Worm (Caenorhabditis elegans) whole organism, L1 larva: ENCODE data around the gene his-48.

ENCODE experiments used
- C04F5.9 ChIP-seq: sonication (generic microtip); optimal IDR thresholded peaks from 2 replicates; lab custom pipeline; 2016; ENCODE audit warnings: missing genetic modification characterization, missing compliant biosample characterization
- F16B12.6 ChIP-seq: fragments of 150-350 bp; optimal IDR thresholded peaks from 2 replicates; lab custom pipeline; 2014; ENCODE audit warnings: missing biosample characterization, missing genetic modification characterization
- Y116A8C.19 ChIP-seq: sonication (generic microtip); optimal IDR thresholded peaks from 2 replicates; lab custom pipeline; 2016; ENCODE audit warnings: missing compliant biosample characterization, missing genetic modification characterization, borderline replicate concordance
- aha-1 ChIP-seq: fragments of 150-350 bp; optimal IDR thresholded peaks from 2 replicates; lab custom pipeline; 2014; ENCODE audit warnings: missing biosample characterization, missing genetic modification characterization
- alr-1 ChIP-seq: fragments of 200-800 bp; sonication (Bioruptor generic); optimal IDR thresholded peaks from 2 replicates; lab custom pipeline; 2018; ENCODE audit warnings: borderline replicate concordance, mild to moderate bottlenecking, missing genetic modification characterization, missing compliant biosample characterization
- ceh-82 ChIP-seq, 3 experiments: fragments of 150-350 bp in 1 of 3; sonication (generic microtip) in 2 of 3; optimal IDR thresholded peaks; 2 replicates each; lab custom pipeline; 2014 to 2017; ENCODE audit warnings: missing biosample characterization in 3 of 3, missing genetic modification characterization in 3 of 3
- ceh-88 ChIP-seq: fragments of 200-800 bp; sonication (Bioruptor generic); IDR thresholded peaks from 2 replicates; pipeline ENCODE4 v1.3.6; 2022; ENCODE audit warnings: missing genetic modification characterization, missing compliant biosample characterization
- ceh-90 ChIP-seq: sonication (generic microtip); optimal IDR thresholded peaks from 2 replicates; lab custom pipeline; 2016; ENCODE audit warnings: missing genetic modification characterization, missing compliant biosample characterization
- ces-1 ChIP-seq: fragments of 150-350 bp; optimal IDR thresholded peaks from 2 replicates; lab custom pipeline; 2014; ENCODE audit warnings: missing biosample characterization, missing genetic modification reagents, missing genetic modification characterization
- dpl-1 ChIP-seq, 3 experiments: fragments of 150-350 bp in 2 of 3; sonication (generic microtip) in 1 of 3; optimal IDR thresholded peaks; 2 replicates each; lab custom pipeline; 2014 to 2017; ENCODE audit warnings: missing biosample characterization in 3 of 3, missing genetic modification characterization in 3 of 3, missing genetic modification reagents in 3 of 3
- efl-1 ChIP-seq, 4 experiments: fragments of 150-350 bp; optimal IDR thresholded peaks in 3 of 4; peaks in 1 of 4; 1 replicate in 1 of 4; 2 replicates in 3 of 4; lab custom pipeline; 2014; ENCODE audit warnings: missing biosample characterization in 2 of 4, missing genetic modification characterization in 2 of 4, missing genetic modification reagents in 2 of 4
- egl-13 ChIP-seq: sonication (generic microtip); optimal IDR thresholded peaks from 2 replicates; lab custom pipeline; 2016; ENCODE audit warnings: missing genotype, missing genetic modification reagents, missing genetic modification characterization, missing compliant biosample characterization
- egl-27 ChIP-seq, 2 experiments: fragments of 150-350 bp in 1 of 2; sonication (generic microtip); optimal IDR thresholded peaks; 3 replicates each; lab custom pipeline; 2017 to 2018; ENCODE audit warnings: missing biosample characterization in 2 of 2, missing genetic modification characterization in 2 of 2, missing genetic modification reagents in 2 of 2
- elt-2 ChIP-seq: sonication (generic microtip); optimal IDR thresholded peaks from 2 replicates; lab custom pipeline; 2016; ENCODE audit warnings: missing genetic modification characterization, mild to moderate bottlenecking, inconsistent platforms, missing compliant biosample characterization, missing genetic modification reagents
- elt-3 ChIP-seq, 6 experiments: fragments of 150-350 bp in 1 of 6; sonication (generic microtip); optimal IDR thresholded peaks; 2 replicates each; lab custom pipeline; 2017 to 2018; ENCODE audit warnings: missing biosample characterization in 6 of 6, missing genetic modification characterization in 6 of 6, inconsistent platforms in 1 of 6
- fkh-10 ChIP-seq: sonication (generic microtip); optimal IDR thresholded peaks from 2 replicates; lab custom pipeline; 2017; ENCODE audit warnings: missing biosample characterization, missing genetic modification reagents, missing genetic modification characterization
- fkh-4 ChIP-seq: sonication (generic microtip); optimal IDR thresholded peaks from 2 replicates; lab custom pipeline; 2016; ENCODE audit warnings: missing compliant biosample characterization, missing genetic modification characterization, borderline replicate concordance
- fos-1 ChIP-seq: fragments of 150-350 bp; optimal IDR thresholded peaks from 2 replicates; lab custom pipeline; 2014; ENCODE audit warnings: missing biosample characterization, missing genetic modification characterization
- hlh-17 ChIP-seq: fragments of 200-800 bp; sonication (Bioruptor generic); optimal IDR thresholded peaks from 2 replicates; lab custom pipeline; 2018; ENCODE audit warnings: missing genetic modification characterization, mild to moderate bottlenecking, missing compliant biosample characterization, moderate library complexity, borderline replicate concordance
- hpl-2 ChIP-seq: fragments of 150-350 bp; optimal IDR thresholded peaks from 2 replicates; lab custom pipeline; 2014; ENCODE audit warnings: missing biosample characterization, missing genetic modification reagents, missing genetic modification characterization
- irx-1 ChIP-seq: sonication (generic microtip); optimal IDR thresholded peaks from 2 replicates; lab custom pipeline; 2016; ENCODE audit warnings: missing genetic modification characterization, missing compliant biosample characterization
- jun-1 ChIP-seq: fragments of 150-350 bp; optimal IDR thresholded peaks from 2 replicates; lab custom pipeline; 2014; ENCODE audit warnings: missing biosample characterization, missing genetic modification reagents, missing genetic modification characterization
- lin-14 ChIP-seq: fragments of 200-800 bp; sonication (Bioruptor generic); optimal IDR thresholded peaks from 2 replicates; lab custom pipeline; 2018; ENCODE audit warnings: mild to moderate bottlenecking, missing genetic modification characterization, moderate library complexity, missing compliant biosample characterization
- lin-35 ChIP-seq, 2 experiments: fragments of 150-350 bp; optimal IDR thresholded peaks; 2 replicates each; lab custom pipeline; 2014; ENCODE audit warnings: missing biosample characterization in 2 of 2, missing genetic modification characterization in 2 of 2, missing genetic modification reagents in 2 of 2
- lin-39 ChIP-seq: fragments of 150-350 bp; optimal IDR thresholded peaks from 2 replicates; lab custom pipeline; 2014; ENCODE audit warnings: missing biosample characterization, missing genetic modification reagents, missing genetic modification characterization
- lir-3 ChIP-seq: sonication (generic microtip); optimal IDR thresholded peaks from 2 replicates; lab custom pipeline; 2016; ENCODE audit warnings: mild to moderate bottlenecking, missing genetic modification characterization, moderate library complexity, missing compliant biosample characterization; ENCODE audit not compliant: poor library complexity
- mdl-1 ChIP-seq, 2 experiments: fragments of 150-350 bp; optimal IDR thresholded peaks; 2 replicates each; lab custom pipeline; 2014 to 2017; ENCODE audit warnings: missing biosample characterization in 2 of 2, missing genetic modification characterization in 2 of 2, inconsistent platforms in 1 of 2
- mep-1 ChIP-seq: fragments of 150-350 bp; optimal IDR thresholded peaks from 2 replicates; lab custom pipeline; 2014; ENCODE audit warnings: missing biosample characterization, missing genetic modification characterization
- nhr-11 ChIP-seq: fragments of 150-350 bp; optimal IDR thresholded peaks from 2 replicates; lab custom pipeline; 2014; ENCODE audit warnings: missing biosample characterization, missing genetic modification characterization
- nhr-19 ChIP-seq: fragments of 200-800 bp; sonication (Bioruptor generic); conservative IDR thresholded peaks from 2 replicates; pipeline ENCODE4 v1.3.6; 2022; ENCODE audit warnings: missing genetic modification characterization, missing compliant biosample characterization
- nhr-237 ChIP-seq: fragments of 150-350 bp; optimal IDR thresholded peaks from 2 replicates; lab custom pipeline; 2014; ENCODE audit warnings: missing biosample characterization, missing genetic modification characterization
- nhr-47 ChIP-seq: sonication (generic microtip); optimal IDR thresholded peaks from 2 replicates; lab custom pipeline; 2016; ENCODE audit warnings: mild to moderate bottlenecking, missing genetic modification characterization, moderate library complexity, missing compliant biosample characterization
- nhr-71 ChIP-seq: sonication (generic microtip); optimal IDR thresholded peaks from 2 replicates; lab custom pipeline; 2016; ENCODE audit warnings: mild to moderate bottlenecking, missing genetic modification characterization, moderate library complexity, missing compliant biosample characterization
- nhr-76 ChIP-seq: sonication (generic microtip); optimal IDR thresholded peaks from 2 replicates; lab custom pipeline; 2017; ENCODE audit warnings: missing biosample characterization, missing genetic modification characterization
- nhr-84 ChIP-seq: sonication (generic microtip); optimal IDR thresholded peaks from 2 replicates; lab custom pipeline; 2017; ENCODE audit warnings: missing biosample characterization, missing genetic modification characterization
- nhr-85 ChIP-seq: sonication (generic microtip); peaks from one replicate; lab custom pipeline; 2016; ENCODE audit warnings: missing genetic modification characterization, inconsistent platforms, missing compliant biosample characterization
- pag-3 ChIP-seq: sonication (generic microtip); optimal IDR thresholded peaks from 2 replicates; lab custom pipeline; 2017; ENCODE audit warnings: missing genetic modification characterization, mild to moderate bottlenecking, missing compliant biosample characterization, antibody characterized with exemption, borderline replicate concordance; ENCODE audit not compliant: insufficient read depth
- pax-3 ChIP-seq: fragments of 200-800 bp; sonication (Bioruptor generic); optimal IDR thresholded peaks from 2 replicates; lab custom pipeline; 2018; ENCODE audit warnings: mild to moderate bottlenecking, missing genetic modification characterization, moderate library complexity, missing compliant biosample characterization
- rnt-1 ChIP-seq: sonication (generic microtip); optimal IDR thresholded peaks from 2 replicates; lab custom pipeline; 2016; ENCODE audit warnings: mild to moderate bottlenecking, missing genetic modification characterization, moderate library complexity, missing compliant biosample characterization
- snpc-4 ChIP-seq: fragments of 150-350 bp; optimal IDR thresholded peaks from 2 replicates; lab custom pipeline; 2014; ENCODE audit warnings: missing biosample characterization, missing genetic modification characterization
- sup-37 ChIP-seq: fragments of 200-800 bp; sonication (Bioruptor generic); optimal IDR thresholded peaks from 2 replicates; lab custom pipeline; 2018; ENCODE audit warnings: mild to moderate bottlenecking, missing genetic modification characterization, missing compliant biosample characterization
- swsn-7 ChIP-seq: sonication (generic microtip); optimal IDR thresholded peaks from 2 replicates; lab custom pipeline; 2016; ENCODE audit warnings: missing genetic modification characterization, missing compliant biosample characterization
- unc-130 ChIP-seq: fragments of 150-350 bp; optimal IDR thresholded peaks from 2 replicates; lab custom pipeline; 2017; ENCODE audit warnings: missing biosample characterization, missing genetic modification characterization, inconsistent platforms
- vab-15 ChIP-seq: sonication (generic microtip); optimal IDR thresholded peaks from 2 replicates; lab custom pipeline; 2017; ENCODE audit warnings: missing genotype, mild to moderate bottlenecking, missing genetic modification characterization, missing compliant biosample characterization
- xbp-1 ChIP-seq: sonication (generic microtip); optimal IDR thresholded peaks from 2 replicates; lab custom pipeline; 2016; ENCODE audit warnings: missing genetic modification characterization, missing compliant biosample characterization
- zag-1 ChIP-seq: fragments of 150-350 bp; optimal IDR thresholded peaks from 2 replicates; lab custom pipeline; 2014; ENCODE audit warnings: missing biosample characterization, missing genetic modification characterization
- zip-4 ChIP-seq: fragments of 200-800 bp; sonication (Bioruptor generic); optimal IDR thresholded peaks from 2 replicates; lab custom pipeline; 2018; ENCODE audit warnings: mild to moderate bottlenecking, missing genetic modification characterization, moderate library complexity, missing compliant biosample characterization
- ztf-4 ChIP-seq: fragments of 150-350 bp; optimal IDR thresholded peaks from 2 replicates; lab custom pipeline; 2014; ENCODE audit warnings: missing biosample characterization, missing genetic modification characterization

The his-48 gene

ce11 chrIV:11311484-11311883 is 13.1 kb upstream of the his-48 start:
- TF ChIP-seq nhr-11 (tag; lab: Kevin White, UChicago) (no peak), vab-15 (no peak), ceh-88 (no peak), ces-1 (GFP tag; lab: Kevin White, UChicago) (no peak)

ce11 chrIV:11313880-11314279 is 10.7 kb upstream of the his-48 start, which contains the start of gene dnj-2:
TSS of gene dnj-2 (minus strand) at chrIV:11313980.
- TF ChIP-seq dpl-1 (GFP tag; optimal IDR thresholded peaks at IDR 0.05; lab: Kevin White, UChicago), result no peak
- no peak for TF ChIP-seq nhr-47 (tag; lab: Kevin White, UChicago)
- no peak for TF ChIP-seq zip-4 (GFP tag; lab: Kevin White, UChicago)
- no peak for TF ChIP-seq pag-3 (tag; lab: Kevin White, UChicago)
- no peak for TF ChIP-seq ceh-82 (tag; optimal IDR thresholded peaks at IDR 0.05; lab: Kevin White, UChicago)
- TF ChIP-seq alr-1 (tag; lab: Kevin White, UChicago), result no peak
- TF ChIP-seq unc-130, result no peak
- no peak for TF ChIP-seq nhr-237
- no peak for TF ChIP-seq hlh-17
- TF ChIP-seq lin-39 (tag; lab: Kevin White, UChicago), result no peak
- no peak for TF ChIP-seq fkh-10 (GFP tag; lab: Kevin White, UChicago)
- TF ChIP-seq aha-1 (tag; lab: Kevin White, UChicago), result no peak
- no peak for TF ChIP-seq elt-2 (tag; lab: Kevin White, UChicago)
- TF ChIP-seq nhr-84 (tag; lab: Kevin White, UChicago), result no peak
- TF ChIP-seq, all 84 proteins: peak for 0

DNA sequence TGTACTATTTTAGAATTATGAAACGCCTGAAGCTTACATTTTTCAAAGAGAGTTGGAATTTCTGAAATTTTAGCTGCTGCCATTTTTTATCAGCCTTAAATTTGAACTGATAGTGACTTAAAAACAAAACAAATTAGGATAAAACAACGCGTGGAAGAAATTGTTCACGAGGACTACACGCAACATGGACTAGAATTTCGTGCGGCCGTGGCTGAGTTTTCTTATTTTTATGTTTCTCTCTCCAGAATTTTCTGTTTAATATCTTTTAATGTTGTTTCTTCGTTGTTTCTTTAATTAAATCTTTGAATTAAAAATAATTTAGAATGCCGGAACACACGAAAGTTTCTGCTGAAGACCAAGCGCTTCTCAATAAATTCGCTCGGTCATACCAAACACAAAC is 9.7 kb upstream of the his-48 start, which contains the start of the genes B0035.3, B0035.22 and pfd-4:
Gene B0035.3 (minus strand): TSS at position 114 of the 400 bp plus-strand sequence.
Gene B0035.22 (plus strand): TSS at position 269 of the 400 bp plus-strand sequence.
Gene pfd-4 (plus strand): TSS at position 323 of the 400 bp plus-strand sequence.
- TF ChIP-seq fkh-4 (tag; lab: Kevin White, UChicago) (peak; percentile 84), egl-27 (tag; optimal IDR thresholded peaks at IDR 0.05; lab: Kevin White, UChicago) (no peak), lin-39 (tag; lab: Kevin White, UChicago) (no peak), hpl-2 (GFP tag; lab: Kevin White, UChicago) (no peak), xbp-1 (peak; percentile 72), mdl-1 (tag; optimal IDR thresholded peaks at IDR 0.05; lab: Kevin White, UChicago) (peak in 1 of 2 experiments; percentile 3), nhr-11 (tag; lab: Kevin White, UChicago) (no peak), efl-1 (optimal IDR thresholded peaks at IDR 0.05; lab: Kevin White, UChicago) (peak; percentile 14 to 60), efl-1 (GFP tag; optimal IDR thresholded peaks at IDR 0.05 in 1 of 2; lab: Kevin White, UChicago) (peak; percentile 45 to 73), irx-1 (peak; percentile 83), ceh-90 (peak; percentile 87), snpc-4 (tag; lab: Kevin White, UChicago) (peak; percentile 44), pax-3 (tag; lab: Kevin White, UChicago) (peak; percentile 73), fos-1 (tag; lab: Kevin White, UChicago) (peak; percentile 11), swsn-7 (tag; lab: Kevin White, UChicago) (peak; percentile 77), C04F5.9 (tag; lab: Kevin White, UChicago) (peak; percentile 73), jun-1 (tag; lab: Kevin White, UChicago) (no peak), lin-35 (GFP tag; optimal IDR thresholded peaks at IDR 0.05; lab: Kevin White, UChicago) (peak; percentile 35 to 50), elt-3 (tag; optimal IDR thresholded peaks at IDR 0.05; lab: Kevin White, UChicago) (peak in 2 of 6 experiments; percentile 16 to 54), sup-37 (GFP tag; lab: Kevin White, UChicago) (no peak), nhr-76 (tag; lab: Kevin White, UChicago) (no peak), ceh-82 (tag; optimal IDR thresholded peaks at IDR 0.05; lab: Kevin White, UChicago) (peak in 1 of 3 experiments; percentile 30), zag-1 (tag; lab: Kevin White, UChicago) (no peak), lir-3 (tag; lab: Kevin White, UChicago) (peak; percentile 90), nhr-71 (tag; lab: Kevin White, UChicago) (peak; percentile 82), nhr-85 (tag; lab: Kevin White, UChicago) (peak; percentile 84), F16B12.6 (tag; lab: Kevin White, UChicago) (no peak), mep-1 (tag; lab: Kevin White, UChicago) (peak; percentile 66), lin-14 (GFP tag; lab: Kevin White, UChicago) (peak; percentile 74), ztf-4 (no peak), rnt-1 (tag; lab: Kevin White, UChicago) (peak; percentile 94), dpl-1 (GFP tag; optimal IDR thresholded peaks at IDR 0.05; lab: Kevin White, UChicago) (peak; percentile 41 to 57 (median 45)), egl-13 (tag; lab: Kevin White, UChicago) (peak; percentile 70), Y116A8C.19 (tag; lab: Kevin White, UChicago) (peak; percentile 46), nhr-19 (peak; percentile 58)
